Worm (Caenorhabditis elegans) whole organism, midembryonic: Measurements from ENCODE around the gene dif-1.

Source experiments
- T22C8.4 ChIP-seq: fragments of 200-800 bp; sonication (Bioruptor generic); IDR thresholded peaks from 2 replicates; pipeline ENCODE4 v1.3.6; 2022; ENCODE audit warnings: missing genetic modification characterization, missing compliant biosample characterization
- cog-1 ChIP-seq: sonication (generic microtip); optimal IDR thresholded peaks from 2 replicates; lab custom pipeline; 2016; ENCODE audit warnings: missing genetic modification characterization, missing compliant biosample characterization
- flt-1 ChIP-seq: fragments of 200-800 bp; sonication (Bioruptor generic); IDR thresholded peaks from 2 replicates; pipeline ENCODE4 v1.3.6; 2022; ENCODE audit warnings: missing genetic modification characterization, missing compliant biosample characterization
- klf-2 ChIP-seq: fragments of 200-800 bp; sonication (Bioruptor generic); conservative IDR thresholded peaks from 2 replicates; pipeline ENCODE4 v1.3.6; 2022; ENCODE audit warnings: missing genetic modification reagents, missing genetic modification characterization, missing compliant biosample characterization
- med-1 ChIP-seq: sonication (generic microtip); optimal IDR thresholded peaks from 2 replicates; lab custom pipeline; 2017; ENCODE audit warnings: missing genetic modification characterization, mild to moderate bottlenecking, missing compliant biosample characterization, antibody characterized with exemption, missing genetic modification reagents; ENCODE audit not compliant: insufficient read depth
- ref-1 ChIP-seq: fragments of 200-800 bp; sonication (Bioruptor generic); conservative IDR thresholded peaks from 2 replicates; pipeline ENCODE4 v1.3.6; 2022; ENCODE audit warnings: missing genetic modification reagents, missing genetic modification characterization, missing compliant biosample characterization
- tab-1 ChIP-seq: fragments of 200-800 bp; sonication (Bioruptor generic); IDR thresholded peaks from 2 replicates; pipeline ENCODE4 v1.3.6; 2022; ENCODE audit warnings: missing genetic modification characterization, missing compliant biosample characterization
- ztf-23 ChIP-seq: fragments of 200-800 bp; sonication (Bioruptor generic); IDR thresholded peaks from 2 replicates; pipeline ENCODE4 v1.3.6; 2022; ENCODE audit warnings: missing genetic modification reagents, missing genetic modification characterization, missing compliant biosample characterization
- ztf-29 ChIP-seq: fragments of 200-800 bp; sonication (Bioruptor generic); IDR thresholded peaks from 2 replicates; pipeline ENCODE4 v1.3.6; 2022; ENCODE audit warnings: missing genetic modification reagents, missing genetic modification characterization, missing compliant biosample characterization

Gene dif-1

ce11 chrIV:7551254-7551653 is 1.6 kb downstream of the dif-1 start:
- TF ChIP-seq med-1 (GFP tag; lab: Kevin White, UChicago) (no peak), ztf-29 (GFP tag; lab: Robert Waterston, UW) (no peak), klf-2 (GFP tag; lab: Robert Waterston, UW) (no peak), tab-1 (GFP tag; lab: Robert Waterston, UW) (no peak), ztf-23 (no peak), cog-1 (tag; lab: Kevin White, UChicago) (no peak), ref-1 (GFP tag; lab: Robert Waterston, UW) (no peak)

ce11 chrIV:7550445-7550844 is 2.4 kb downstream of the dif-1 start, which contains the start of gene pam-1:
TSS of gene pam-1 (minus strand) at chrIV:7550812.
- no peak for TF ChIP-seq T22C8.4 (GFP tag; lab: Robert Waterston, UW)
- no peak for TF ChIP-seq cog-1 (tag; lab: Kevin White, UChicago)

ce11 chrIV:7549844-7550243 is 3.0 kb downstream of the dif-1 start:
- no peak for TF ChIP-seq ztf-23
- TF ChIP-seq med-1 (GFP tag; lab: Kevin White, UChicago), result no peak
- TF ChIP-seq ref-1 (GFP tag; lab: Robert Waterston, UW), result no peak
- no peak for TF ChIP-seq flt-1 (GFP tag; lab: Robert Waterston, UW)
- TF ChIP-seq ztf-29 (GFP tag; lab: Robert Waterston, UW), result no peak
- TF ChIP-seq tab-1 (GFP tag; lab: Robert Waterston, UW), result no peak
- no peak for TF ChIP-seq cog-1 (tag; lab: Kevin White, UChicago)
- TF ChIP-seq T22C8.4 (GFP tag; lab: Robert Waterston, UW), result no peak
- TF ChIP-seq klf-2 (GFP tag; lab: Robert Waterston, UW), result no peak

- TF ChIP-seq klf-2 (GFP tag; lab: Robert Waterston, UW) (no peak), cog-1 (tag; lab: Kevin White, UChicago) (no peak), ztf-23 (no peak), tab-1 (GFP tag; lab: Robert Waterston, UW) (no peak), med-1 (GFP tag; lab: Kevin White, UChicago) (no peak), flt-1 (GFP tag; lab: Robert Waterston, UW) (no peak), ref-1 (GFP tag; lab: Robert Waterston, UW) (no peak), ztf-29 (GFP tag; lab: Robert Waterston, UW) (no peak), T22C8.4 (GFP tag; lab: Robert Waterston, UW) (no peak)
Measured at ce11 chrIV:7547843-7548578, 4.8 kb downstream of the dif-1 start, which contains the start of the genes cdd-2 and oef-1. TSS of gene cdd-2 (minus strand) at chrIV:7547893. TSS of gene oef-1 (plus strand) at chrIV:7548417.

- TF ChIP-seq cog-1 (tag; lab: Kevin White, UChicago) (no peak), ztf-23 (no peak), med-1 (GFP tag; lab: Kevin White, UChicago) (no peak), klf-2 (GFP tag; lab: Robert Waterston, UW) (no peak)
Measured at ce11 chrIV:7543662-7544061, 9.1 kb downstream of the dif-1 start.

- TF ChIP-seq ref-1 (GFP tag; lab: Robert Waterston, UW) (no peak), T22C8.4 (GFP tag; lab: Robert Waterston, UW) (no peak), ztf-23 (no peak), tab-1 (GFP tag; lab: Robert Waterston, UW) (no peak), cog-1 (tag; lab: Kevin White, UChicago) (no peak), flt-1 (GFP tag; lab: Robert Waterston, UW) (no peak), ztf-29 (GFP tag; lab: Robert Waterston, UW) (no peak), klf-2 (GFP tag; lab: Robert Waterston, UW) (no peak), med-1 (GFP tag; lab: Kevin White, UChicago) (no peak)
Measured at ce11 chrIV:7542485-7543001, 10.3 kb downstream of the dif-1 start, which contains the start of gene R05G6.10. TSS of gene R05G6.10 (minus strand) at chrIV:7542535.

- no peak for TF ChIP-seq T22C8.4 (GFP tag; lab: Robert Waterston, UW)
- no peak for TF ChIP-seq flt-1 (GFP tag; lab: Robert Waterston, UW)
- TF ChIP-seq tab-1 (GFP tag; lab: Robert Waterston, UW), result no peak
- TF ChIP-seq cog-1 (tag; lab: Kevin White, UChicago), result no peak
- TF ChIP-seq ztf-29 (GFP tag; lab: Robert Waterston, UW), result no peak
- no peak for TF ChIP-seq ref-1 (GFP tag; lab: Robert Waterston, UW)
- no peak for TF ChIP-seq ztf-23
- TF ChIP-seq klf-2 (GFP tag; lab: Robert Waterston, UW), result no peak
- no peak for TF ChIP-seq med-1 (GFP tag; lab: Kevin White, UChicago)
Measured at ce11 chrIV:7532360-7532759, 20.4 kb downstream of the dif-1 start, which contains the start of gene R05G6.1. TSS of gene R05G6.1 (plus strand) at chrIV:7532660.

- TF ChIP-seq klf-2 (GFP tag; lab: Robert Waterston, UW) (no peak), tab-1 (GFP tag; lab: Robert Waterston, UW) (no peak), ref-1 (GFP tag; lab: Robert Waterston, UW) (no peak), cog-1 (tag; lab: Kevin White, UChicago) (no peak), ztf-29 (GFP tag; lab: Robert Waterston, UW) (no peak), T22C8.4 (GFP tag; lab: Robert Waterston, UW) (no peak), flt-1 (GFP tag; lab: Robert Waterston, UW) (no peak), med-1 (GFP tag; lab: Kevin White, UChicago) (no peak), ztf-23 (no peak)
Measured at ce11 chrIV:7530226-7531070, 22.4 kb downstream of the dif-1 start.
